Fruit fly (Drosophila melanogaster) whole organism, embryonic: ENCODE measurements around the gene Ublcp1.

ENCODE experiments used
- Ada2b ChIP-seq: fragments of 200-800 bp; sonication (Bioruptor generic); IDR thresholded peaks from 2 replicates; pipeline ENCODE4 v1.3.6; 2022; ENCODE audit warnings: missing biosample characterization, missing genetic modification characterization
- Awh ChIP-seq: fragments of 200-800 bp; sonication (Bioruptor generic); IDR thresholded peaks from 2 replicates; pipeline ENCODE4, ENCODE4 v1.3.6; 2022; ENCODE audit warnings: missing biosample characterization, missing genetic modification characterization
- Bdp1 ChIP-seq: fragments of 200-800 bp; sonication (Bioruptor generic); optimal IDR thresholded peaks from 3 replicates; lab custom pipeline; 2016; ENCODE audit warnings: missing biosample characterization, missing genetic modification characterization
- CG10147 ChIP-seq: fragments of 200-800 bp; sonication (Bioruptor generic); optimal IDR thresholded peaks from 2 replicates; lab custom pipeline; 2019; ENCODE audit warnings: missing biosample characterization, mild to moderate bottlenecking, missing genetic modification characterization, moderate library complexity
- CG10462 ChIP-seq: fragments of 200-800 bp; sonication (Bioruptor generic); optimal IDR thresholded peaks from 2 replicates; lab custom pipeline; 2016; ENCODE audit warnings: missing biosample characterization, missing genetic modification characterization
- CG10654 ChIP-seq: fragments of 200-800 bp; sonication (Bioruptor generic); optimal IDR thresholded peaks from 2 replicates; lab custom pipeline; 2016; ENCODE audit warnings: missing biosample characterization, missing genetic modification characterization
- CG10979 ChIP-seq: fragments of 200-800 bp; sonication (Bioruptor generic); optimal IDR thresholded peaks from 2 replicates; lab custom pipeline; 2018; ENCODE audit warnings: missing biosample characterization, mild to moderate bottlenecking, missing genetic modification characterization, moderate library complexity
- CG13287 ChIP-seq: fragments of 200-800 bp; sonication (Bioruptor generic); IDR thresholded peaks from 2 replicates; pipeline ENCODE4 v1.3.6; 2022; ENCODE audit warnings: missing biosample characterization, missing genetic modification characterization; ENCODE audit not compliant: partially characterized antibody
- CG14710 ChIP-seq: fragments of 200-800 bp; sonication (Bioruptor generic); optimal IDR thresholded peaks from 3 replicates; lab custom pipeline; 2019; ENCODE audit warnings: missing biosample characterization, mild to moderate bottlenecking, missing genetic modification characterization, moderate library complexity
- CG14860 ChIP-seq: fragments of 200-800 bp; sonication (Bioruptor generic); IDR thresholded peaks from 3 replicates; pipeline ENCODE4 v1.3.6; 2022; ENCODE audit warnings: missing biosample characterization, missing genetic modification characterization; ENCODE audit not compliant: partially characterized antibody
- CG16813 ChIP-seq: fragments of 200-800 bp; sonication (Bioruptor generic); IDR thresholded peaks from 3 replicates; pipeline ENCODE4 v1.3.6; 2022; ENCODE audit warnings: missing biosample characterization, missing genetic modification characterization; ENCODE audit not compliant: partially characterized antibody
- CG17361 ChIP-seq: fragments of 200-800 bp; sonication (Bioruptor generic); IDR thresholded peaks from 3 replicates; pipeline ENCODE4 v1.3.6; 2022; ENCODE audit warnings: missing biosample characterization, missing genetic modification characterization
- CG18262 ChIP-seq: fragments of 200-800 bp; optimal IDR thresholded peaks from 3 replicates; lab custom pipeline; 2019; ENCODE audit warnings: missing biosample characterization, mild to moderate bottlenecking, missing genetic modification characterization, moderate library complexity
- CG18476 ChIP-seq: fragments of 200-800 bp; sonication (Bioruptor generic); optimal IDR thresholded peaks from 2 replicates; lab custom pipeline; 2016; ENCODE audit warnings: missing biosample characterization, mild to moderate bottlenecking, missing genetic modification characterization
- CG2712 ChIP-seq: fragments of 200-800 bp; optimal IDR thresholded peaks from 3 replicates; lab custom pipeline; 2019; ENCODE audit warnings: missing biosample characterization, mild to moderate bottlenecking, missing genetic modification characterization, moderate library complexity
- CG31224 ChIP-seq: fragments of 200-800 bp; sonication (Bioruptor generic); IDR thresholded peaks from 2 replicates; pipeline ENCODE4 v1.3.6; 2022; ENCODE audit warnings: missing biosample characterization, missing genetic modification characterization
- CG3407 ChIP-seq: fragments of 200-800 bp; sonication (Bioruptor generic); optimal IDR thresholded peaks from 2 replicates; lab custom pipeline; 2018; ENCODE audit warnings: missing biosample characterization, mild to moderate bottlenecking, missing genetic modification characterization
- CG34376 ChIP-seq: fragments of 200-800 bp; sonication (Bioruptor generic); optimal IDR thresholded peaks from 2 replicates; lab custom pipeline; 2018; ENCODE audit warnings: missing biosample characterization, mild to moderate bottlenecking, missing genetic modification characterization
- CG3838 ChIP-seq: fragments of 200-800 bp; sonication (Bioruptor generic); optimal IDR thresholded peaks from 3 replicates; lab custom pipeline; 2016; ENCODE audit warnings: missing biosample characterization, missing genetic modification characterization
- CG4360 ChIP-seq: fragments of 200-800 bp; sonication (Bioruptor generic); IDR thresholded peaks from 2 replicates; pipeline ENCODE4 v1.3.6; 2022; ENCODE audit warnings: missing biosample characterization, missing genetic modification characterization
- CG6765 ChIP-seq: fragments of 200-800 bp; sonication (Bioruptor generic); optimal IDR thresholded peaks from 3 replicates; lab custom pipeline; 2017; ENCODE audit warnings: missing biosample characterization, mild to moderate bottlenecking, missing genetic modification characterization
- CG8478 ChIP-seq: fragments of >200 bp; optimal IDR thresholded peaks from 2 replicates; lab custom pipeline; 2018
- CG9727 ChIP-seq: fragments of 200-800 bp; sonication (Bioruptor generic); optimal IDR thresholded peaks from 3 replicates; lab custom pipeline; 2017; ENCODE audit warnings: missing biosample characterization, mild to moderate bottlenecking, missing genetic modification characterization
- CHES-1-like ChIP-seq: fragments of 200-800 bp; sonication (Bioruptor generic); optimal IDR thresholded peaks from 2 replicates; lab custom pipeline; 2016; ENCODE audit warnings: missing biosample characterization, missing genetic modification characterization
- CoRest ChIP-seq: fragments of 200-800 bp; sonication (Bioruptor generic); optimal IDR thresholded peaks from 3 replicates; lab custom pipeline; 2018; ENCODE audit warnings: missing biosample characterization, mild to moderate bottlenecking, missing genetic modification characterization, moderate library complexity
- D19A ChIP-seq: fragments of 200-800 bp; optimal IDR thresholded peaks from 3 replicates; lab custom pipeline; 2019; ENCODE audit warnings: missing biosample characterization, mild to moderate bottlenecking, missing genetic modification characterization, moderate library complexity
- Ets65A ChIP-seq: fragments of 200-800 bp; sonication (Bioruptor generic); peaks from one replicate; lab custom pipeline; 2016; ENCODE audit warnings: missing biosample characterization, missing genetic modification characterization
- H15 ChIP-seq: fragments of 200-800 bp; sonication (Bioruptor generic); IDR thresholded peaks from 3 replicates; pipeline ENCODE4 v1.3.6; 2022; ENCODE audit warnings: missing biosample characterization, missing genetic modification characterization
- Hr39 ChIP-seq: fragments of >200 bp; optimal IDR thresholded peaks from 2 replicates; lab custom pipeline; 2017
- Lhr ChIP-seq: fragments of 200-800 bp; sonication (Bioruptor generic); optimal IDR thresholded peaks from 3 replicates; lab custom pipeline; 2017; ENCODE audit warnings: mild to moderate bottlenecking, missing biosample characterization, missing genetic modification reagents, missing genetic modification characterization
- Ptx1 ChIP-seq: fragments of 200-800 bp; sonication (Bioruptor generic); IDR thresholded peaks from 2 replicates; pipeline ENCODE4 v1.3.6; 2022; ENCODE audit warnings: missing biosample characterization, missing genetic modification characterization
- Sry-δ ChIP-seq: fragments of 200-800 bp; sonication (Bioruptor generic); optimal IDR thresholded peaks from 2 replicates; lab custom pipeline; 2016; ENCODE audit warnings: missing biosample characterization, missing genetic modification characterization
- amos ChIP-seq: fragments of 200-800 bp; sonication (Bioruptor generic); IDR thresholded peaks from 2 replicates; pipeline ENCODE4 v1.3.6; 2022; ENCODE audit warnings: missing biosample characterization, missing genetic modification characterization; ENCODE audit not compliant: partially characterized antibody
- aop ChIP-seq: fragments of 200-800 bp; sonication (Bioruptor generic); IDR thresholded peaks from 2 replicates; pipeline ENCODE4 v1.3.6; 2022; ENCODE audit warnings: missing biosample characterization, missing genetic modification characterization
- br ChIP-seq: fragments of >200 bp; optimal IDR thresholded peaks from 2 replicates; lab custom pipeline; 2017
- crol ChIP-seq: fragments of 200-800 bp; sonication (Bioruptor generic); IDR thresholded peaks from 2 replicates; pipeline ENCODE4 v1.3.6; 2022; ENCODE audit warnings: missing biosample characterization, missing genetic modification characterization
- ems ChIP-seq: fragments of 200-800 bp; sonication (Bioruptor generic); optimal IDR thresholded peaks from 3 replicates; lab custom pipeline; 2016; ENCODE audit warnings: missing biosample characterization, missing genetic modification characterization
- en ChIP-seq: fragments of 200-800 bp; sonication (Bioruptor generic); optimal IDR thresholded peaks from 2 replicates; lab custom pipeline; 2016; ENCODE audit warnings: missing biosample characterization, missing genetic modification characterization
- ftz-f1 ChIP-seq: fragments of 200-800 bp; sonication (Bioruptor generic); optimal IDR thresholded peaks from 2 replicates; lab custom pipeline; 2016; ENCODE audit warnings: missing biosample characterization, missing genetic modification characterization
- gem ChIP-seq: fragments of 200-800 bp; sonication (Bioruptor generic); optimal IDR thresholded peaks from 2 replicates; lab custom pipeline; 2019; ENCODE audit warnings: missing biosample characterization, mild to moderate bottlenecking, missing genetic modification characterization, moderate library complexity
- kah ChIP-seq: fragments of 200-800 bp; sonication (Bioruptor generic); optimal IDR thresholded peaks from 2 replicates; lab custom pipeline; 2018; ENCODE audit warnings: missing biosample characterization, mild to moderate bottlenecking, missing genetic modification characterization
- lmd ChIP-seq: fragments of 200-800 bp; sonication (Bioruptor generic); IDR thresholded peaks from 2 replicates; pipeline ENCODE4 v1.3.6; 2022; ENCODE audit warnings: missing biosample characterization, missing genetic modification characterization
- pan ChIP-seq, 4 experiments: fragments of >200 bp in 3 of 4; fragments of 200-800 bp in 1 of 4; sonication (Bioruptor generic) in 1 of 4; optimal IDR thresholded peaks in 3 of 4; IDR thresholded peaks in 1 of 4; 2 replicates each; pipeline versions ENCODE4 v1.3.6 to Lab custom; 2017 to 2022; ENCODE audit warnings: missing biosample characterization in 2 of 4, missing genetic modification characterization in 2 of 4, mixed read lengths in 1 of 4
- ranshi ChIP-seq: fragments of 200-800 bp; sonication (Bioruptor generic); IDR thresholded peaks from 2 replicates; pipeline ENCODE4 v1.3.6; 2022; ENCODE audit warnings: missing biosample characterization, missing genetic modification characterization
- row ChIP-seq: fragments of 200-800 bp; sonication (Bioruptor generic); IDR thresholded peaks from 3 replicates; pipeline ENCODE4 v1.3.6; 2022; ENCODE audit warnings: missing biosample characterization, missing genetic modification characterization
- sisA ChIP-seq: fragments of 200-800 bp; sonication (Bioruptor generic); IDR thresholded peaks from 2 replicates; pipeline ENCODE4 v1.3.6; 2022; ENCODE audit warnings: missing biosample characterization, missing genetic modification characterization
- slbo ChIP-seq: fragments of 200-800 bp; sonication (Bioruptor generic); IDR thresholded peaks from 2 replicates; pipeline ENCODE4 v1.3.6; 2022; ENCODE audit warnings: missing biosample characterization, missing genetic modification characterization
- trem ChIP-seq: fragments of 200-800 bp; optimal IDR thresholded peaks from 3 replicates; lab custom pipeline; 2019; ENCODE audit warnings: missing biosample characterization, mild to moderate bottlenecking, missing genetic modification characterization, moderate library complexity
- twi ChIP-seq: fragments of 200-800 bp; optimal IDR thresholded peaks from 2 replicates; lab custom pipeline; 2019; ENCODE audit warnings: missing biosample characterization, mild to moderate bottlenecking, missing genetic modification characterization, moderate library complexity

Gene Ublcp1

dm6 chr3R:23026652-23027427 is 34.5 kb upstream of the Ublcp1 start, which contains the start of gene lmd (continued):
- TF ChIP-seq CG18262 (peak; percentile 95), pan (optimal IDR thresholded peaks at IDR 0.05; lab: Kevin White, UChicago) (no peak), pan (GFP tag; optimal IDR thresholded peaks at IDR 0.05 in 1 of 2, IDR thresholded peaks at IDR 0.05 in 1 of 2) (no peak), CG18476 (GFP tag; lab: Kevin White, UChicago) (no peak), Hr39 (lab: Kevin White, UChicago) (no peak), Ets65A (peak; percentile 54), D19A (tag; lab: Kevin White, UChicago) (peak; percentile 11), CG10979 (tag; lab: Kevin White, UChicago) (peak; percentile 28), ranshi (GFP tag; lab: Robert Waterston, UW) (no peak), slbo (GFP tag; lab: Robert Waterston, UW) (peak; percentile 11; the same call in 1 of the 2 replicates), Lhr (GFP tag; lab: Kevin White, UChicago) (no peak), br (lab: Kevin White, UChicago) (no peak), amos (no peak), CG16813 (no peak), CG6765 (GFP tag; lab: Kevin White, UChicago) (no peak), CG13287 (no peak), gem (tag; lab: Kevin White, UChicago) (peak; percentile 29), row (GFP tag; lab: Robert Waterston, UW) (0 out of 3 replicates have a peak, but pooled peaks have one; percentile 7), aop (GFP tag; lab: Robert Waterston, UW) (0 out of 2 replicates have a peak, but pooled peaks have one; percentile 49), kah (no peak), CG4360 (GFP tag; lab: Robert Waterston, UW) (peak; percentile 77), trem (tag; lab: Kevin White, UChicago) (no peak), CG9727 (GFP tag; lab: Kevin White, UChicago) (no peak), crol (GFP tag; lab: Robert Waterston, UW) (peak; percentile 96), twi (peak; percentile 70), CG8478 (no peak), CG10654 (GFP tag; lab: Kevin White, UChicago) (no peak), CG2712 (tag; lab: Kevin White, UChicago) (peak; percentile 27), ftz-f1 (GFP tag; lab: Kevin White, UChicago) (no peak)

dm6 chr3R:23027428-23027813 is 33.9 kb upstream of the Ublcp1 start:
- TF ChIP-seq twi: peak; percentile 96
- no peak for TF ChIP-seq sisA (GFP tag; lab: Robert Waterston, UW)
- 0 out of 3 replicates have a peak, but pooled peaks have one; percentile 3 for TF ChIP-seq CG17361
- peak; percentile 44 for TF ChIP-seq CG4360 (GFP tag; lab: Robert Waterston, UW)
- TF ChIP-seq, all 482 proteins: peak for 3

dm6 chr3R:23028506-23028905 is 32.8 kb upstream of the Ublcp1 start:
- TF ChIP-seq CG10462 (GFP tag; lab: Kevin White, UChicago): no peak
- peak; percentile 94 for TF ChIP-seq lmd (GFP tag; lab: Robert Waterston, UW)
- no peak for TF ChIP-seq Sry-δ (GFP tag; lab: Kevin White, UChicago)
- peak; percentile 24 for TF ChIP-seq Bdp1 (GFP tag; lab: Kevin White, UChicago)
- peak; percentile 38 for TF ChIP-seq ems (GFP tag; lab: Kevin White, UChicago)
- TF ChIP-seq Ptx1 (GFP tag; lab: Robert Waterston, UW): peak; percentile 76
- TF ChIP-seq CG34376 (GFP tag; lab: Kevin White, UChicago): no peak
- no peak for TF ChIP-seq Awh (GFP tag; lab: Robert Waterston, UW)
- no peak for TF ChIP-seq H15 (GFP tag; lab: Robert Waterston, UW)
- TF ChIP-seq CG3838 (GFP tag; lab: Kevin White, UChicago): no peak
- peak; percentile 78 for TF ChIP-seq Ada2b (GFP tag; lab: Robert Waterston, UW)
- peak; percentile 48 for TF ChIP-seq CHES-1-like
- TF ChIP-seq en (GFP tag; lab: Kevin White, UChicago): peak; percentile 38
- no peak for TF ChIP-seq CG10147
- TF ChIP-seq CG14710 (tag; lab: Kevin White, UChicago): no peak
- TF ChIP-seq CoRest (tag; lab: Kevin White, UChicago): peak; percentile 50
- no peak for TF ChIP-seq CG3407 (GFP tag; lab: Kevin White, UChicago)
- no peak for TF ChIP-seq CG14860 (GFP tag; lab: Robert Waterston, UW)
- peak; percentile 77 for TF ChIP-seq CG31224 (GFP tag; lab: Robert Waterston, UW)
